Fruit fly (Drosophila melanogaster): ENCODE results near the gene Dref.

The Dref gene

DNA sequence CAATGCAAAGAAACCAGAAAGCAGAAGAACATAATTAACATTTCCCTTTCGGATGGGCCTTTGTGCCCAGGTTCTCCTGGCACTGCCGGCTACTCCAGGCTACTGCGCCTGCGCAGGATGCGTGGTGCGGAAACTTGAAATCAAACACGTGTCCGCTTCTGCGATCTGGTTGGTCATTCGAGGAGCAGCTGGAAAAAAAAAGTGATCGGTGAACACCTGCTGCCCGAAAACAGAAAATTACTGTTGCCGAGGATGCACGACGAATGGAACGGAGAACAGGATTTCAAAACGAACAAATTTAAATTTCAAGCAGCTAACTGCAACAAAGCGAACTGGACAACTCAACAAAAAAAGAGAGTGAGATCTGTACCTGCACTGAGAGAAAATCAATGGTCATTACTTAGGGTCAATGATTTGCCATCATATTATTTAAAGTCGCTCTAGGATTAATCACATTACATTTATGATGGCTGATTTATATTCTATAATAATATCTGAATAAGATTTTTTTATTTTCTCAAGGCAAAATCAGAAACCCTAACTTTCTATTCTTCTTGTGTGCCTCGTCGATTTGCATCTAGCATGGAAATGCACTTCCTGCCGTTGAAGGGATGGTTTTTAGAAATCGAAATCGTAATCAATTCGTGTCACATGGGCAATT, 22.9 kb upstream of the Dref start:
- peak; percentile 95 for TF ChIP-seq ac (GFP tag; optimal IDR thresholded peaks at IDR 0.05)
- TF ChIP-seq CG18619 (GFP tag; optimal IDR thresholded peaks at IDR 0.05), result no peak
- TF ChIP-seq lov (optimal IDR thresholded peaks at IDR 0.05), result no peak
- peak; percentile 67; the same call in 1 of the 3 replicates for TF ChIP-seq lov (GFP tag; IDR thresholded peaks at IDR 0.05)
- peak; percentile 66 for TF ChIP-seq CG2712 (tag; optimal IDR thresholded peaks at IDR 0.05)
- peak; percentile 78 for TF ChIP-seq CG4404 (GFP tag; IDR thresholded peaks at IDR 0.05)
- TF ChIP-seq CG31441 (GFP tag; IDR thresholded peaks at IDR 0.05), result no peak
- TF ChIP-seq row (GFP tag; IDR thresholded peaks at IDR 0.05), result peak; percentile 44; the same call in 2 of the 3 replicates
- TF ChIP-seq zen (tag; optimal IDR thresholded peaks at IDR 0.05), result peak; percentile 35
- TF ChIP-seq Hr39 (optimal IDR thresholded peaks at IDR 0.05), result no peak
- TF ChIP-seq CG10959 (GFP tag; IDR thresholded peaks at IDR 0.05), result peak; percentile 77
- TF ChIP-seq ara (GFP tag; IDR thresholded peaks at IDR 0.05), result peak; percentile 55; the same call in 1 of the 2 replicates
- TF ChIP-seq CG12744 (GFP tag; optimal IDR thresholded peaks at IDR 0.05), result no peak
- TF ChIP-seq al (GFP tag; IDR thresholded peaks at IDR 0.05), result no peak
- TF ChIP-seq HmgZ (tag; optimal IDR thresholded peaks at IDR 0.05), result no peak
- TF ChIP-seq CG6791 (GFP tag; IDR thresholded peaks at IDR 0.05; ENCODE audit: partially characterized antibody), result 0 out of 3 replicates have a peak, but pooled peaks have one; percentile 12
- TF ChIP-seq CG17361 (GFP tag; IDR thresholded peaks at IDR 0.05), result 0 out of 3 replicates have a peak, but pooled peaks have one; percentile 25
- TF ChIP-seq nau (GFP tag; optimal IDR thresholded peaks at IDR 0.05), result no peak
- no peak for TF ChIP-seq CG2199 (GFP tag; IDR thresholded peaks at IDR 0.05)
- no peak for TF ChIP-seq CG34422 (GFP tag; IDR thresholded peaks at IDR 0.05)
- peak; percentile 14; the same call in 1 of the 2 replicates for TF ChIP-seq CG8765 (GFP tag; IDR thresholded peaks at IDR 0.05)
- no peak for TF ChIP-seq Oaz (GFP tag; IDR thresholded peaks at IDR 0.05)
- peak; percentile 16 for TF ChIP-seq tin (GFP tag; optimal IDR thresholded peaks at IDR 0.05)
- no peak for TF ChIP-seq hkb (optimal IDR thresholded peaks at IDR 0.05)
- 0 out of 2 replicates have a peak, but pooled peaks have one; percentile 22 for TF ChIP-seq hkb (GFP tag; IDR thresholded peaks at IDR 0.05)
- TF ChIP-seq unpg (GFP tag; optimal IDR thresholded peaks at IDR 0.05), result peak; percentile 21
- TF ChIP-seq prd (optimal IDR thresholded peaks at IDR 0.05), result no peak
- peak; percentile 61; the same call in 1 of the 3 replicates for TF ChIP-seq prd (GFP tag; IDR thresholded peaks at IDR 0.05)
- TF ChIP-seq CG7556 (GFP tag; optimal IDR thresholded peaks at IDR 0.05), result peak; percentile 15
- TF ChIP-seq CG12391 (tag; optimal IDR thresholded peaks at IDR 0.05), result peak; percentile 44
- no peak for TF ChIP-seq D (optimal IDR thresholded peaks at IDR 0.05)
- TF ChIP-seq D (GFP tag; optimal IDR thresholded peaks at IDR 0.05), result no peak
- no peak for TF ChIP-seq crc (GFP tag; optimal IDR thresholded peaks at IDR 0.05)
- no peak for TF ChIP-seq Rx (GFP tag; IDR thresholded peaks at IDR 0.05)
- TF ChIP-seq Xrp1 (GFP tag; IDR thresholded peaks at IDR 0.05), result peak; percentile 73
- TF ChIP-seq CG18262 (tag; optimal IDR thresholded peaks at IDR 0.05), result peak; percentile 52
- TF ChIP-seq Camta (GFP tag; optimal IDR thresholded peaks at IDR 0.05), result no peak
- peak; percentile 26 for TF ChIP-seq phol (tag; optimal IDR thresholded peaks at IDR 0.05)
- TF ChIP-seq CG3726 (GFP tag; IDR thresholded peaks at IDR 0.05), result no peak
- TF ChIP-seq CG14710 (tag; optimal IDR thresholded peaks at IDR 0.05), result peak; percentile 44
- no peak for TF ChIP-seq sim (GFP tag; IDR thresholded peaks at IDR 0.05)
- peak; percentile 65 for TF ChIP-seq dan (GFP tag; IDR thresholded peaks at IDR 0.05)
- TF ChIP-seq ATbp (GFP tag; optimal IDR thresholded peaks at IDR 0.05), result no peak
- TF ChIP-seq sens-2 (GFP tag; IDR thresholded peaks at IDR 0.05), result peak; percentile 16; the same call in 1 of the 2 replicates
- TF ChIP-seq CG15073 (GFP tag; optimal IDR thresholded peaks at IDR 0.05), result no peak
- peak; percentile 27 for TF ChIP-seq Nf-YB (GFP tag; optimal IDR thresholded peaks at IDR 0.05)
- TF ChIP-seq sna (GFP tag; IDR thresholded peaks at IDR 0.05; ENCODE audit: partially characterized antibody), result no peak
- peak; percentile 82 for TF ChIP-seq sens (GFP tag)
- peak; percentile 0 for TF ChIP-seq ewg (GFP tag; optimal IDR thresholded peaks at IDR 0.05)
- TF ChIP-seq CG16815 (GFP tag; optimal IDR thresholded peaks at IDR 0.05), result peak; percentile 20
- peak; percentile 65 for TF ChIP-seq CG17829 (tag; optimal IDR thresholded peaks at IDR 0.05)
- peak; percentile 49 for TF ChIP-seq CG17328 (GFP tag; IDR thresholded peaks at IDR 0.05)

Measured in whole organism, embryonic.